Worm (Caenorhabditis elegans): ENCODE results near the gene F20A1.4.

F20A1.4 gene

ce11 chrV:6991771-6992170 lies 29.9 kb downstream of the F20A1.4 start, which contains the start of gene nhr-162:
Gene nhr-162 (minus strand): TSS chrV:6991871.
- TF ChIP-seq ets-7 (tag; optimal IDR thresholded peaks at IDR 0.05) (no peak), tbx-37 (GFP tag; conservative IDR thresholded peaks at IDR 0.05) (no peak), hmg-4 (GFP tag; optimal IDR thresholded peaks at IDR 0.05) (no peak), scrt-1 (GFP tag; IDR thresholded peaks at IDR 0.05) (no peak), F13C5.2 (tag; optimal IDR thresholded peaks at IDR 0.05) (no peak), sea-1 (GFP tag; conservative IDR thresholded peaks at IDR 0.05) (no peak), pes-1 (GFP tag; IDR thresholded peaks at IDR 0.05) (no peak), aly-1 (tag; optimal IDR thresholded peaks at IDR 0.05) (no peak), ama-1 (optimal IDR thresholded peaks at IDR 0.05) (no peak), ceh-13 (GFP tag; optimal IDR thresholded peaks at IDR 0.05) (no peak), hnd-1 (tag; optimal IDR thresholded peaks at IDR 0.05) (no peak), hmbx-1 (tag; optimal IDR thresholded peaks at IDR 0.05) (no peak)

- TF ChIP-seq scrt-1 (GFP tag; IDR thresholded peaks at IDR 0.05) (no peak), flt-1 (GFP tag; IDR thresholded peaks at IDR 0.05) (no peak), aly-1 (tag; optimal IDR thresholded peaks at IDR 0.05) (no peak), pes-1 (GFP tag; IDR thresholded peaks at IDR 0.05) (no peak), F13C5.2 (tag; optimal IDR thresholded peaks at IDR 0.05) (no peak), ceh-36 (tag; optimal IDR thresholded peaks at IDR 0.05) (no peak), hnd-1 (tag; optimal IDR thresholded peaks at IDR 0.05) (no peak), ceh-13 (GFP tag; optimal IDR thresholded peaks at IDR 0.05) (no peak), hmg-4 (GFP tag; optimal IDR thresholded peaks at IDR 0.05) (no peak), tbx-37 (GFP tag; conservative IDR thresholded peaks at IDR 0.05) (no peak), ama-1 (optimal IDR thresholded peaks at IDR 0.05) (no peak), ets-7 (tag; optimal IDR thresholded peaks at IDR 0.05) (no peak), sea-1 (GFP tag; conservative IDR thresholded peaks at IDR 0.05) (no peak), hmbx-1 (tag; optimal IDR thresholded peaks at IDR 0.05) (no peak), tra-4 (tag; optimal IDR thresholded peaks at IDR 0.05) (no peak), B0310.2 (tag; optimal IDR thresholded peaks at IDR 0.05) (no peak), tbx-11 (GFP tag; IDR thresholded peaks at IDR 0.05) (no peak)
These were observed 32.0 kb downstream of the F20A1.4 start, which contains the start of gene nhr-140 for ce11 chrV:6989626-6990138. Gene nhr-140 (minus strand): TSS chrV:6989676.

ce11 chrV:6987673-6988072 lies 34.0 kb downstream of the F20A1.4 start, which contains the start of gene nhr-139:
Gene nhr-139 (minus strand): TSS chrV:6987773.
- TF ChIP-seq tra-4 (tag; optimal IDR thresholded peaks at IDR 0.05) (no peak), flt-1 (GFP tag; IDR thresholded peaks at IDR 0.05) (no peak), aly-1 (tag; optimal IDR thresholded peaks at IDR 0.05) (no peak), scrt-1 (GFP tag; IDR thresholded peaks at IDR 0.05) (no peak), ceh-36 (tag; optimal IDR thresholded peaks at IDR 0.05) (no peak), F13C5.2 (tag; optimal IDR thresholded peaks at IDR 0.05) (no peak), sea-1 (GFP tag; conservative IDR thresholded peaks at IDR 0.05) (no peak), ceh-13 (GFP tag; optimal IDR thresholded peaks at IDR 0.05) (no peak), tbx-37 (GFP tag; conservative IDR thresholded peaks at IDR 0.05) (no peak), ama-1 (optimal IDR thresholded peaks at IDR 0.05) (no peak), hmg-4 (GFP tag; optimal IDR thresholded peaks at IDR 0.05) (no peak), ets-7 (tag; optimal IDR thresholded peaks at IDR 0.05) (no peak), hnd-1 (tag; optimal IDR thresholded peaks at IDR 0.05) (no peak), B0310.2 (tag; optimal IDR thresholded peaks at IDR 0.05) (no peak), tbx-11 (GFP tag; IDR thresholded peaks at IDR 0.05) (no peak), hmbx-1 (tag; optimal IDR thresholded peaks at IDR 0.05) (no peak), pes-1 (GFP tag; IDR thresholded peaks at IDR 0.05) (no peak)

ce11 chrV:6985943-6986342 lies 35.7 kb downstream of the F20A1.4 start, which contains the start of gene nhr-163:
Gene nhr-163 (minus strand): TSS chrV:6986043.
- TF ChIP-seq tbx-37 (GFP tag; conservative IDR thresholded peaks at IDR 0.05) = no peak
- TF ChIP-seq ama-1 (optimal IDR thresholded peaks at IDR 0.05) = no peak
- TF ChIP-seq flt-1 (GFP tag; IDR thresholded peaks at IDR 0.05) = no peak
- TF ChIP-seq pes-1 (GFP tag; IDR thresholded peaks at IDR 0.05) = no peak
- TF ChIP-seq B0310.2 (tag; optimal IDR thresholded peaks at IDR 0.05) = no peak
- TF ChIP-seq hmbx-1 (tag; optimal IDR thresholded peaks at IDR 0.05) = no peak
- TF ChIP-seq F13C5.2 (tag; optimal IDR thresholded peaks at IDR 0.05) = no peak
- TF ChIP-seq hnd-1 (tag; optimal IDR thresholded peaks at IDR 0.05) = no peak
- no peak for TF ChIP-seq ceh-13 (GFP tag; optimal IDR thresholded peaks at IDR 0.05)
- TF ChIP-seq aly-1 (tag; optimal IDR thresholded peaks at IDR 0.05) = no peak
- TF ChIP-seq tra-4 (tag; optimal IDR thresholded peaks at IDR 0.05) = no peak
- no peak for TF ChIP-seq ceh-36 (tag; optimal IDR thresholded peaks at IDR 0.05)
- no peak for TF ChIP-seq scrt-1 (GFP tag; IDR thresholded peaks at IDR 0.05)
- no peak for TF ChIP-seq sea-1 (GFP tag; conservative IDR thresholded peaks at IDR 0.05)
- no peak for TF ChIP-seq hmg-4 (GFP tag; optimal IDR thresholded peaks at IDR 0.05)
- no peak for TF ChIP-seq ets-7 (tag; optimal IDR thresholded peaks at IDR 0.05)
- no peak for TF ChIP-seq tbx-11 (GFP tag; IDR thresholded peaks at IDR 0.05)

ce11 chrV:6982813-6983212 lies 38.9 kb downstream of the F20A1.4 start, which contains the start of gene nhr-161:
Gene nhr-161 (minus strand): TSS chrV:6982913.
- TF ChIP-seq tra-4 (tag; optimal IDR thresholded peaks at IDR 0.05) (no peak), sea-1 (GFP tag; conservative IDR thresholded peaks at IDR 0.05) (no peak), F13C5.2 (tag; optimal IDR thresholded peaks at IDR 0.05) (no peak), tbx-37 (GFP tag; conservative IDR thresholded peaks at IDR 0.05) (no peak), hnd-1 (tag; optimal IDR thresholded peaks at IDR 0.05) (no peak), hmbx-1 (tag; optimal IDR thresholded peaks at IDR 0.05) (no peak), ets-7 (tag; optimal IDR thresholded peaks at IDR 0.05) (no peak), B0310.2 (tag; optimal IDR thresholded peaks at IDR 0.05) (no peak), flt-1 (GFP tag; IDR thresholded peaks at IDR 0.05) (no peak), ceh-13 (GFP tag; optimal IDR thresholded peaks at IDR 0.05) (no peak), aly-1 (tag; optimal IDR thresholded peaks at IDR 0.05) (no peak)

ce11 chrV:6979019-6979418 lies 42.7 kb downstream of the F20A1.4 start, which contains the start of gene sre-12:
Gene sre-12 (minus strand): TSS chrV:6979119.
- TF ChIP-seq pes-1 (GFP tag; IDR thresholded peaks at IDR 0.05) = no peak
- TF ChIP-seq tbx-11 (GFP tag; IDR thresholded peaks at IDR 0.05) = no peak
- TF ChIP-seq ceh-13 (GFP tag; optimal IDR thresholded peaks at IDR 0.05) = no peak
- TF ChIP-seq B0310.2 (tag; optimal IDR thresholded peaks at IDR 0.05) = no peak
- no peak for TF ChIP-seq sea-1 (GFP tag; conservative IDR thresholded peaks at IDR 0.05)
- no peak for TF ChIP-seq F13C5.2 (tag; optimal IDR thresholded peaks at IDR 0.05)
- no peak for TF ChIP-seq hnd-1 (tag; optimal IDR thresholded peaks at IDR 0.05)
- no peak for TF ChIP-seq scrt-1 (GFP tag; IDR thresholded peaks at IDR 0.05)
- no peak for TF ChIP-seq ets-7 (tag; optimal IDR thresholded peaks at IDR 0.05)
- TF ChIP-seq flt-1 (GFP tag; IDR thresholded peaks at IDR 0.05) = no peak
- no peak for TF ChIP-seq ceh-36 (tag; optimal IDR thresholded peaks at IDR 0.05)
- no peak for TF ChIP-seq hmg-4 (GFP tag; optimal IDR thresholded peaks at IDR 0.05)

All from whole organism, early embryonic.